Worm (Caenorhabditis elegans) whole organism, young adult: Measurements from ENCODE around the gene fmo-3.

Experiments used
- C17E4.6 ChIP-seq: fragments of 200-800 bp; sonication (Bioruptor generic); IDR thresholded peaks from 2 replicates; pipeline ENCODE4 v1.3.6; 2022; ENCODE audit warnings: missing genetic modification reagents, missing genetic modification characterization, missing compliant biosample characterization
- F23B12.7 ChIP-seq: sonication (generic microtip); optimal IDR thresholded peaks from 2 replicates; lab custom pipeline; 2017; ENCODE audit warnings: missing genetic modification characterization, mild to moderate bottlenecking, missing compliant biosample characterization, antibody characterized with exemption, moderate library complexity; ENCODE audit not compliant: insufficient read depth
- F33H1.4 ChIP-seq: fragments of 200-800 bp; sonication (Bioruptor generic); IDR thresholded peaks from 2 replicates; pipeline ENCODE4 v1.3.6; 2022; ENCODE audit warnings: missing genetic modification reagents, missing genetic modification characterization, missing compliant biosample characterization
- F52B5.7 ChIP-seq: sonication (generic microtip); optimal IDR thresholded peaks from 2 replicates; lab custom pipeline; 2016; ENCODE audit warnings: mild to moderate bottlenecking, missing genetic modification characterization, missing compliant biosample characterization
- K12H6.12 ChIP-seq: fragments of 200-800 bp; sonication (Bioruptor generic); optimal IDR thresholded peaks from 2 replicates; lab custom pipeline; 2018; ENCODE audit warnings: mild to moderate bottlenecking, missing genetic modification characterization, missing compliant biosample characterization
- T26A5.8 ChIP-seq: sonication (generic microtip); optimal IDR thresholded peaks from 2 replicates; lab custom pipeline; 2016; ENCODE audit warnings: missing genetic modification characterization, missing compliant biosample characterization
- Y53G8AR.9 ChIP-seq: fragments of 200-800 bp; sonication (Bioruptor generic); conservative IDR thresholded peaks from 2 replicates; pipeline ENCODE4 v1.3.6; 2022; ENCODE audit warnings: missing genetic modification reagents, missing genetic modification characterization, missing compliant biosample characterization
- Y56A3A.18 ChIP-seq: fragments of 200-800 bp; sonication (Bioruptor generic); IDR thresholded peaks from 2 replicates; pipeline ENCODE4 v1.3.6; 2022; ENCODE audit warnings: missing genetic modification reagents, missing genetic modification characterization, missing compliant biosample characterization
- Y67H2A.10 ChIP-seq: fragments of 200-800 bp; sonication (Bioruptor generic); conservative IDR thresholded peaks from 2 replicates; pipeline ENCODE4 v1.3.6; 2022; ENCODE audit warnings: missing genetic modification reagents, missing genetic modification characterization, missing compliant biosample characterization
- Y79H2A.3 ChIP-seq: fragments of 200-800 bp; sonication (Bioruptor generic); conservative IDR thresholded peaks from 2 replicates; pipeline ENCODE4 v1.3.6; 2022; ENCODE audit warnings: missing genetic modification reagents, missing genetic modification characterization, missing compliant biosample characterization
- atf-7 ChIP-seq: sonication (generic microtip); optimal IDR thresholded peaks from 2 replicates; lab custom pipeline; 2017; ENCODE audit warnings: mild to moderate bottlenecking, missing genetic modification characterization, missing compliant biosample characterization
- athp-1 ChIP-seq: sonication (generic microtip); optimal IDR thresholded peaks from 2 replicates; lab custom pipeline; 2017; ENCODE audit warnings: mild to moderate bottlenecking, missing genetic modification characterization, missing compliant biosample characterization
- attf-6 ChIP-seq: fragments of 200-800 bp; sonication (Bioruptor generic); IDR thresholded peaks from 2 replicates; pipeline ENCODE4 v1.3.6; 2022; ENCODE audit warnings: missing genetic modification reagents, missing genetic modification characterization, missing compliant biosample characterization
- ccch-3 ChIP-seq: fragments of 200-800 bp; sonication (Bioruptor generic); optimal IDR thresholded peaks from 2 replicates; lab custom pipeline; 2018; ENCODE audit warnings: mild to moderate bottlenecking, missing genetic modification characterization, missing compliant biosample characterization
- cebp-1 ChIP-seq, 2 experiments: fragments of 200-800 bp in 1 of 2; sonication (Bioruptor generic) in 1 of 2; sonication (generic microtip) in 1 of 2; IDR thresholded peaks in 1 of 2; optimal IDR thresholded peaks in 1 of 2; 2 replicates each; pipeline versions ENCODE4 v1.3.6 to Lab custom; 2017 to 2022; ENCODE audit warnings: missing compliant biosample characterization in 2 of 2, missing genetic modification characterization in 2 of 2, mild to moderate bottlenecking in 1 of 2, missing genetic modification reagents in 1 of 2, moderate library complexity in 1 of 2
- ceh-58 ChIP-seq: fragments of 200-800 bp; sonication (Bioruptor generic); IDR thresholded peaks from 2 replicates; pipeline ENCODE4 v1.3.6; 2022; ENCODE audit warnings: missing genetic modification characterization, missing compliant biosample characterization
- ceh-91 ChIP-seq: fragments of 200-800 bp; sonication (Bioruptor generic); IDR thresholded peaks from 2 replicates; pipeline ENCODE4 v1.3.6; 2022; ENCODE audit warnings: missing genetic modification reagents, missing genetic modification characterization, missing compliant biosample characterization
- chd-7 ChIP-seq: sonication (generic microtip); optimal IDR thresholded peaks from 2 replicates; lab custom pipeline; 2016; ENCODE audit warnings: mild to moderate bottlenecking, missing genetic modification characterization, moderate library complexity, missing compliant biosample characterization
- egrh-3 ChIP-seq: fragments of 200-800 bp; sonication (Bioruptor generic); IDR thresholded peaks from 2 replicates; pipeline ENCODE4 v1.3.6; 2022; ENCODE audit warnings: missing genetic modification reagents, missing genetic modification characterization, missing compliant biosample characterization
- ekl-4 ChIP-seq: fragments of 200-800 bp; sonication (Bioruptor generic); IDR thresholded peaks from 2 replicates; pipeline ENCODE4 v1.3.6; 2022; ENCODE audit warnings: missing genetic modification reagents, missing genetic modification characterization, missing compliant biosample characterization
- gei-17 ChIP-seq: fragments of 200-800 bp; sonication (Bioruptor generic); optimal IDR thresholded peaks from 2 replicates; lab custom pipeline; 2018; ENCODE audit warnings: mild to moderate bottlenecking, missing genetic modification characterization, missing compliant biosample characterization
- hlh-26 ChIP-seq: fragments of 200-800 bp; sonication (Bioruptor generic); conservative IDR thresholded peaks from 2 replicates; pipeline ENCODE4 v1.3.6; 2022; ENCODE audit warnings: missing genetic modification reagents, missing genetic modification characterization, missing compliant biosample characterization
- hmg-20 ChIP-seq: fragments of 200-800 bp; sonication (Bioruptor generic); IDR thresholded peaks from 2 replicates; pipeline ENCODE4 v1.3.6; 2022; ENCODE audit warnings: missing genetic modification reagents, missing genetic modification characterization, missing compliant biosample characterization
- let-607 ChIP-seq, 2 experiments: fragments of 200-800 bp in 1 of 2; sonication (Bioruptor generic) in 1 of 2; sonication (generic microtip) in 1 of 2; optimal IDR thresholded peaks; 2 replicates each; lab custom pipeline; 2016 to 2018; ENCODE audit warnings: mild to moderate bottlenecking in 2 of 2, missing compliant biosample characterization in 2 of 2, missing genetic modification characterization in 2 of 2, moderate library complexity in 2 of 2, missing genotype in 1 of 2
- lin-26 ChIP-seq: fragments of 200-800 bp; sonication (Bioruptor generic); IDR thresholded peaks from 2 replicates; pipeline ENCODE4 v1.3.6; 2022; ENCODE audit warnings: missing genetic modification reagents, missing genetic modification characterization, missing compliant biosample characterization
- lin-35 ChIP-seq, 3 experiments: fragments of 150-350 bp in 2 of 3; sonication (generic microtip) in 1 of 3; optimal IDR thresholded peaks; 2 replicates each; lab custom pipeline; 2014 to 2018; ENCODE audit warnings: missing biosample characterization in 3 of 3, missing genetic modification characterization in 3 of 3, missing genetic modification reagents in 3 of 3
- lin-40 ChIP-seq: sonication (generic microtip); optimal IDR thresholded peaks from 2 replicates; lab custom pipeline; 2016; ENCODE audit warnings: missing genetic modification characterization, mild to moderate bottlenecking, missing compliant biosample characterization, missing genotype, missing genetic modification reagents
- lin-54 ChIP-seq: fragments of 200-800 bp; sonication (Bioruptor generic); optimal IDR thresholded peaks from 2 replicates; lab custom pipeline; 2018; ENCODE audit warnings: mild to moderate bottlenecking, missing genetic modification characterization, missing compliant biosample characterization
- lsy-27 ChIP-seq: sonication (generic microtip); optimal IDR thresholded peaks from 2 replicates; lab custom pipeline; 2017; ENCODE audit warnings: missing genetic modification characterization, mild to moderate bottlenecking, missing compliant biosample characterization, antibody characterized with exemption, missing genotype, borderline replicate concordance; ENCODE audit not compliant: insufficient read depth
- madf-6 ChIP-seq: fragments of 200-800 bp; sonication (Bioruptor generic); IDR thresholded peaks from 2 replicates; pipeline ENCODE4 v1.3.6; 2022; ENCODE audit warnings: missing genetic modification reagents, missing genetic modification characterization, missing compliant biosample characterization
- mel-28 ChIP-seq: sonication (generic microtip); optimal IDR thresholded peaks from 2 replicates; lab custom pipeline; 2016; ENCODE audit warnings: borderline replicate concordance, mild to moderate bottlenecking, missing genetic modification characterization, missing compliant biosample characterization
- nfya-1 ChIP-seq: sonication (generic microtip); optimal IDR thresholded peaks from 2 replicates; lab custom pipeline; 2017; ENCODE audit warnings: antibody characterized with exemption, missing compliant biosample characterization, missing genetic modification characterization, borderline replicate concordance; ENCODE audit not compliant: insufficient read depth
- nhr-179 ChIP-seq: sonication (generic microtip); optimal IDR thresholded peaks from 2 replicates; lab custom pipeline; 2016; ENCODE audit warnings: mild to moderate bottlenecking, missing genetic modification characterization, missing compliant biosample characterization
- rcor-1 ChIP-seq: fragments of 200-800 bp; sonication (Bioruptor generic); IDR thresholded peaks from 2 replicates; pipeline ENCODE4 v1.3.6; 2022; ENCODE audit warnings: missing genetic modification reagents, missing genetic modification characterization, missing compliant biosample characterization
- rpc-1 ChIP-seq, 2 experiments: fragments of 150-350 bp in 1 of 2; sonication (generic microtip) in 1 of 2; optimal IDR thresholded peaks; 2 replicates each; lab custom pipeline; 2014 to 2018; ENCODE audit warnings: missing biosample characterization in 1 of 2, missing genetic modification characterization in 1 of 2, missing genetic modification reagents in 1 of 2, missing genotype in 1 of 2
- snpc-1.1 ChIP-seq: sonication (generic microtip); optimal IDR thresholded peaks from 2 replicates; lab custom pipeline; 2017; ENCODE audit warnings: missing genetic modification characterization, mild to moderate bottlenecking, missing compliant biosample characterization, antibody characterized with exemption, moderate library complexity, missing genotype, missing genetic modification reagents; ENCODE audit not compliant: insufficient read depth
- snpc-3.4 ChIP-seq: sonication (generic microtip); optimal IDR thresholded peaks from 2 replicates; lab custom pipeline; 2017; ENCODE audit warnings: missing genetic modification characterization, mild to moderate bottlenecking, missing compliant biosample characterization, antibody characterized with exemption, moderate library complexity, missing genotype, missing genetic modification reagents
- tbp1 ChIP-seq: fragments of 200-800 bp; sonication (Bioruptor generic); optimal IDR thresholded peaks from 2 replicates; lab custom pipeline; 2018; ENCODE audit warnings: mild to moderate bottlenecking, missing genetic modification characterization, missing compliant biosample characterization
- tbx-9 ChIP-seq: sonication (generic microtip); optimal IDR thresholded peaks from 2 replicates; lab custom pipeline; 2016; ENCODE audit warnings: borderline replicate concordance, missing genetic modification characterization, inconsistent platforms, missing compliant biosample characterization
- tlf-1 ChIP-seq: fragments of 200-800 bp; sonication (Bioruptor generic); optimal IDR thresholded peaks from 2 replicates; lab custom pipeline; 2018; ENCODE audit warnings: mild to moderate bottlenecking, missing genetic modification characterization, missing compliant biosample characterization
- ztf-25 ChIP-seq: fragments of 200-800 bp; sonication (Bioruptor generic); IDR thresholded peaks from 2 replicates; pipeline ENCODE4 v1.3.6; 2022; ENCODE audit warnings: missing genetic modification reagents, missing genetic modification characterization, missing compliant biosample characterization
- ztf-28 ChIP-seq: fragments of 200-800 bp; sonication (Bioruptor generic); IDR thresholded peaks from 2 replicates; pipeline ENCODE4 v1.3.6; 2022; ENCODE audit warnings: missing genetic modification reagents, missing genetic modification characterization, missing compliant biosample characterization
- ztf-3 ChIP-seq: fragments of 200-800 bp; sonication (Bioruptor generic); optimal IDR thresholded peaks from 2 replicates; lab custom pipeline; 2018; ENCODE audit warnings: mild to moderate bottlenecking, missing genetic modification characterization, missing compliant biosample characterization

Gene fmo-3

DNA sequence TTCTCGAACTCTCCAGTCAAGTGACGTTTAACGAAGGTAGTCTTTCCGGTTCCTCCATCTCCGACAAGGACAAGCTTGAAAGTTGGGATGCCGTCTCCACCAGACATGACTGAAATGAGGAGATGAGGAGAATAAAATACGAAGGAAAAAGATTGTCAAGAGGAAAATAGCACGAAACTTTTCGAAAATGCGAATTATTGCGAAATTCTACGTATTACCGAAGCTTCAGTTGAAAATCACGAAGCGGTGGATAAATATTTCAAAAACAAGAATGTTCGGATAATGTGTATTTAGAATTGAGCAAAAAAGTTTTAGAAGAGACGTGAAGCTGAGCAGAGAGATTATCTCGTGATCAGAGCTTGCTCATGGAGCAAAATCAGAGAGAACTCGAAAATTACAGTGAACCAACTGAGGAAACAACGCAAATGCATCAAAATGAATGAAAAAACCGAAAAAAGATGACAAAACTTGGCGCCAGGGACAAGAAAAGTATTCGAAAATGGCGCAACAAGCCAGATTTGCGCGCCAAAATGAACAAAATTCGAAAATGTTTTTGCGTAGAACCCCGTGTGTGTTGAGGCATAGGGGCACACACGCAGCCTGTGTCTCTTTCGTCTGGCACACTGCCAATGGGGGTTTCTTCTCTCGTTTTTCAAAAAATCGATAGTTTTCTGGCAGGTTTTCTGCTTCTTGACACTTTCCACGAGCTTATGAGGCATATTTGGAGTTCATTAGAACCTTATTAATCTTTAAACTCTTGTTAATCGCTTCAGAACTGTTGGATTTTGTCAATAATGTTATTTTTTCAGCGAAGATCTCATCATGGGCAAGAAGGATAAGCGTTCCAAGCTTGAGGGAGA lies 53.4 kb downstream of the fmo-3 start, which contains the start of the genes ran-1 and dkc-1 (continued):
- no peak for TF ChIP-seq tbx-9 (tag; lab: Kevin White, UChicago)
- TF ChIP-seq F33H1.4 (GFP tag; lab: Robert Waterston, UW) = peak; percentile 84
- peak; percentile 91 for TF ChIP-seq snpc-3.4 (tag; lab: Kevin White, UChicago)
- peak; percentile 58 for TF ChIP-seq F23B12.7
- no peak for TF ChIP-seq hmg-20 (GFP tag; lab: Robert Waterston, UW)
- TF ChIP-seq lin-26 (GFP tag; lab: Robert Waterston, UW) = no peak
- peak; percentile 77 for TF ChIP-seq ekl-4 (GFP tag; lab: Robert Waterston, UW)
- TF ChIP-seq cebp-1 (GFP tag; IDR thresholded peaks at IDR 0.05; lab: Robert Waterston, UW) = peak; percentile 58; the same call in 1 of the 2 replicates
- TF ChIP-seq cebp-1 (tag; optimal IDR thresholded peaks at IDR 0.05; lab: Kevin White, UChicago) = peak; percentile 90
- TF ChIP-seq ceh-91 (GFP tag; lab: Robert Waterston, UW) = peak; percentile 95
- TF ChIP-seq let-607 (tag; optimal IDR thresholded peaks at IDR 0.05; lab: Kevin White, UChicago) = no peak
- no peak for TF ChIP-seq T26A5.8 (tag; lab: Kevin White, UChicago)
- TF ChIP-seq egrh-3 (GFP tag; lab: Robert Waterston, UW) = peak; percentile 53
- no peak for TF ChIP-seq atf-7 (tag; lab: Kevin White, UChicago)
- no peak for TF ChIP-seq nfya-1 (tag; lab: Kevin White, UChicago)
- peak; percentile 65 for TF ChIP-seq tbp1
- TF ChIP-seq snpc-1.1 (tag; lab: Kevin White, UChicago) = peak; percentile 54
- TF ChIP-seq Y56A3A.18 = no peak
- no peak for TF ChIP-seq ccch-3 (GFP tag; lab: Kevin White, UChicago)
- peak; percentile 87 for TF ChIP-seq C17E4.6 (GFP tag; lab: Robert Waterston, UW)
- TF ChIP-seq tlf-1 (GFP tag; lab: Kevin White, UChicago) = peak; percentile 92
- TF ChIP-seq lin-35 (GFP tag; optimal IDR thresholded peaks at IDR 0.05; lab: Kevin White, UChicago) = peak in 2 of 3 experiments; percentile 74 to 79
- TF ChIP-seq nhr-179 (tag; lab: Kevin White, UChicago) = no peak
- TF ChIP-seq athp-1 (tag; lab: Kevin White, UChicago) = peak; percentile 81
- TF ChIP-seq Y67H2A.10 = peak; percentile 46; the same call in 1 of the 2 replicates
- peak; percentile 81 for TF ChIP-seq rcor-1 (GFP tag; lab: Robert Waterston, UW)
- peak; percentile 43; the same call in 1 of the 2 replicates for TF ChIP-seq ztf-28 (GFP tag; lab: Robert Waterston, UW)
- TF ChIP-seq ztf-25 (GFP tag; lab: Robert Waterston, UW) = no peak
- TF ChIP-seq Y53G8AR.9 (GFP tag; lab: Robert Waterston, UW) = peak; percentile 84
- peak; percentile 51 for TF ChIP-seq lin-40 (tag; lab: Kevin White, UChicago)
- TF ChIP-seq ceh-58 (GFP tag; lab: Robert Waterston, UW) = no peak
- no peak for TF ChIP-seq ztf-3
- no peak for TF ChIP-seq gei-17
- TF ChIP-seq madf-6 (GFP tag; lab: Robert Waterston, UW) = peak; percentile 98
- TF ChIP-seq rpc-1 (optimal IDR thresholded peaks at IDR 0.05; lab: Kevin White, UChicago) = no peak
- no peak for TF ChIP-seq rpc-1 (tag; optimal IDR thresholded peaks at IDR 0.05; lab: Kevin White, UChicago)
- TF ChIP-seq K12H6.12 (tag; lab: Kevin White, UChicago) = peak; percentile 63
- TF ChIP-seq lin-54 (GFP tag; lab: Kevin White, UChicago) = peak; percentile 93
- TF ChIP-seq F52B5.7 (tag; lab: Kevin White, UChicago) = no peak
- no peak for TF ChIP-seq mel-28 (tag; lab: Kevin White, UChicago)
- no peak for TF ChIP-seq chd-7 (tag; lab: Kevin White, UChicago)
- TF ChIP-seq attf-6 = no peak
- no peak for TF ChIP-seq lsy-27 (tag; lab: Kevin White, UChicago)
- TF ChIP-seq hlh-26 (GFP tag; lab: Robert Waterston, UW) = no peak
- 0 out of 2 replicates have a peak, but pooled peaks have one; percentile 7 for TF ChIP-seq Y79H2A.3 (GFP tag; lab: Robert Waterston, UW)
